Fruit fly (Drosophila melanogaster): ENCODE results near the gene Gyc89Db.

Gene Gyc89Db

dm6 chr3R:16469501-16470263 lies 7.2 kb upstream of the Gyc89Db start, which contains the start of the genes CG42232 and CSN5 (continued):
- TF ChIP-seq sc (optimal IDR thresholded peaks at IDR 0.05), result no peak
- TF ChIP-seq sc (GFP tag; optimal IDR thresholded peaks at IDR 0.05), result no peak
- peak; percentile 17 for TF ChIP-seq gfzf (GFP tag; optimal IDR thresholded peaks at IDR 0.05)
- no peak for TF ChIP-seq zfh1 (GFP tag; IDR thresholded peaks at IDR 0.05)
- no peak for TF ChIP-seq CG5180 (GFP tag; optimal IDR thresholded peaks at IDR 0.05)
- peak in 1 of 2 experiments; percentile 69 for TF ChIP-seq dpn (GFP tag; optimal IDR thresholded peaks at IDR 0.05)
- TF ChIP-seq slp2 (GFP tag; optimal IDR thresholded peaks at IDR 0.05), result no peak
- no peak for TF ChIP-seq vnd (GFP tag; IDR thresholded peaks at IDR 0.05; ENCODE audit: partially characterized antibody)
- no peak for TF ChIP-seq CG10209 (GFP tag; optimal IDR thresholded peaks at IDR 0.05)
- peak; percentile 37 for TF ChIP-seq chn (GFP tag; optimal IDR thresholded peaks at IDR 0.05)
- TF ChIP-seq seq (GFP tag; IDR thresholded peaks at IDR 0.05), result no peak
- TF ChIP-seq CG9215 (GFP tag; IDR thresholded peaks at IDR 0.05), result no peak
- TF ChIP-seq onecut (GFP tag; IDR thresholded peaks at IDR 0.05), result no peak
- TF ChIP-seq so (GFP tag; IDR thresholded peaks at IDR 0.05), result no peak
- TF ChIP-seq zfh2 (GFP tag; optimal IDR thresholded peaks at IDR 0.05), result peak; percentile 44
- TF ChIP-seq CG12391 (tag; optimal IDR thresholded peaks at IDR 0.05), result peak; percentile 82
- TF ChIP-seq croc (GFP tag; conservative IDR thresholded peaks at IDR 0.05), result no peak; the same call in 2 of the 3 replicates
- TF ChIP-seq Dll (GFP tag; IDR thresholded peaks at IDR 0.05; ENCODE audit: partially characterized antibody), result peak; percentile 74
- TF ChIP-seq gsb (GFP tag; IDR thresholded peaks at IDR 0.05), result no peak
- peak; percentile 22 for TF ChIP-seq Camta (GFP tag; optimal IDR thresholded peaks at IDR 0.05)
- TF ChIP-seq H2.0 (GFP tag; IDR thresholded peaks at IDR 0.05), result peak; percentile 35; the same call in 1 of the 2 replicates
- TF ChIP-seq Kr (GFP tag; optimal IDR thresholded peaks at IDR 0.05), result no peak
- no peak for TF ChIP-seq mld (GFP tag; IDR thresholded peaks at IDR 0.05; ENCODE audit: partially characterized antibody)
- TF ChIP-seq CG1792 (GFP tag; optimal IDR thresholded peaks at IDR 0.05), result no peak
- peak; percentile 45; the same call in 1 of the 2 replicates for TF ChIP-seq ttk (GFP tag; IDR thresholded peaks at IDR 0.05)
- 0 out of 2 replicates have a peak, but pooled peaks have one; percentile 21 for TF ChIP-seq CG4730 (GFP tag; IDR thresholded peaks at IDR 0.05)
- no peak for TF ChIP-seq cad (GFP tag; optimal IDR thresholded peaks at IDR 0.05)
- peak; percentile 72 for TF ChIP-seq Hr3 (GFP tag; optimal IDR thresholded peaks at IDR 0.05)
- peak; percentile 28 for TF ChIP-seq psq (GFP tag; optimal IDR thresholded peaks at IDR 0.05)
- no peak for TF ChIP-seq sens (GFP tag)
- peak; percentile 28 for TF ChIP-seq Dek (tag; optimal IDR thresholded peaks at IDR 0.05)
- 0 out of 2 replicates have a peak, but pooled peaks have one; percentile 18 for TF ChIP-seq sob (GFP tag; IDR thresholded peaks at IDR 0.05)
- TF ChIP-seq Optix (GFP tag; IDR thresholded peaks at IDR 0.05), result no peak
- peak; percentile 32 for TF ChIP-seq Ets97D (GFP tag; optimal IDR thresholded peaks at IDR 0.05)
- no peak for TF ChIP-seq grn (GFP tag; optimal IDR thresholded peaks at IDR 0.05)
- no peak for TF ChIP-seq Lhr (GFP tag; optimal IDR thresholded peaks at IDR 0.05)
- no peak for TF ChIP-seq scrt (GFP tag; optimal IDR thresholded peaks at IDR 0.05)
- TF ChIP-seq sr (GFP tag; IDR thresholded peaks at IDR 0.05), result no peak
- peak; percentile 11; the same call in 1 of the 3 replicates for TF ChIP-seq Aef1 (GFP tag; IDR thresholded peaks at IDR 0.05)
- no peak; the same call in 2 of the 3 replicates for TF ChIP-seq Opbp (GFP tag; IDR thresholded peaks at IDR 0.05; ENCODE audit: partially characterized antibody)
- TF ChIP-seq Side (GFP tag; optimal IDR thresholded peaks at IDR 0.05), result peak; percentile 42
- no peak for TF ChIP-seq salm (tag; optimal IDR thresholded peaks at IDR 0.05)
- no peak for TF ChIP-seq pfk (GFP tag; optimal IDR thresholded peaks at IDR 0.05)
- TF ChIP-seq CG5245 (GFP tag; optimal IDR thresholded peaks at IDR 0.05), result peak; percentile 49
- TF ChIP-seq CG32772 (GFP tag; IDR thresholded peaks at IDR 0.05), result peak; percentile 17; the same call in 1 of the 2 replicates
- TF ChIP-seq HmgZ (tag; optimal IDR thresholded peaks at IDR 0.05), result peak; percentile 25
- TF ChIP-seq Fer1 (GFP tag; optimal IDR thresholded peaks at IDR 0.05), result no peak
- peak; percentile 87 for TF ChIP-seq CG14710 (tag; optimal IDR thresholded peaks at IDR 0.05)
- no peak for TF ChIP-seq toy (GFP tag; IDR thresholded peaks at IDR 0.05)
- TF ChIP-seq CG10366 (GFP tag; IDR thresholded peaks at IDR 0.05), result no peak; the same call in 1 of the 2 replicates

Measured in whole organism, embryonic.